Fruit fly (Drosophila melanogaster): ENCODE results near the gene Nep5.

DNA sequence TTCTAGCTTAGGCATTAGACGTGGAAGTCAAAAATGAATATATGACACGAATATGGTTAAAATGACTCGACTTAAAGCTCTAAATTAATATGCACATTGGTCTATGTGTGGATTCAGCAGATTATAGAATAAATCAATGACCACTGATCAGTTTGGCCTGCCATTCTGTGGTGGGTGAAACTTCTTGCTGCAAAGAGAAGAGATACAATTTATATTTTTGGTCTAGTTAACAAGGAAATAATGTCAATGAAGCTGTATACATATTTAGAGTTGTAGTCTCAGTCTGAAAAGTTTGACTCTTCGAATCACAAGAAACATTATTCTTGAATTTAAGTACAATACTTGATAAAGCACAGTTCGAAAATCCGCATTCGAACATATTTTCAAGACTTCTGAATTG is 1.1 kb upstream of the Nep5 start, which contains the start of gene CG43935:
- TF ChIP-seq CG8478 (optimal IDR thresholded peaks at IDR 0.05) (no peak), CTCF (optimal IDR thresholded peaks at IDR 0.05) (no peak)
